Worm (Caenorhabditis elegans) whole organism, L2 larva: ENCODE data around the gene hpo-30.

Source experiments
- C34F6.9 ChIP-seq: fragments of 150-350 bp; optimal IDR thresholded peaks from 2 replicates; lab custom pipeline; 2014; ENCODE audit warnings: missing biosample characterization, missing genetic modification characterization
- F13H6.1 ChIP-seq: sonication (generic microtip); optimal IDR thresholded peaks from 2 replicates; lab custom pipeline; 2016; ENCODE audit warnings: missing genetic modification characterization, missing compliant biosample characterization
- R02D3.7 ChIP-seq: fragments of 150-350 bp; optimal IDR thresholded peaks from 2 replicates; lab custom pipeline; 2014; ENCODE audit warnings: missing biosample characterization, missing genetic modification characterization
- Y55F3AM.14 ChIP-seq: fragments of 200-800 bp; sonication (Bioruptor generic); optimal IDR thresholded peaks from 2 replicates; lab custom pipeline; 2018; ENCODE audit warnings: mild to moderate bottlenecking, missing genetic modification characterization, missing compliant biosample characterization
- ZK546.5 ChIP-seq: sonication (generic microtip); optimal IDR thresholded peaks from 2 replicates; lab custom pipeline; 2017; ENCODE audit warnings: missing biosample characterization, missing genetic modification characterization
- alr-1 ChIP-seq: fragments of 150-350 bp; optimal IDR thresholded peaks from 2 replicates; lab custom pipeline; 2014; ENCODE audit warnings: missing biosample characterization, missing genetic modification characterization
- ama-1 ChIP-seq: fragments of 150-350 bp; optimal IDR thresholded peaks from 2 replicates; lab custom pipeline; 2018; ENCODE audit warnings: inconsistent platforms
- ceh-16 ChIP-seq: fragments of 150-350 bp; optimal IDR thresholded peaks from 2 replicates; lab custom pipeline; 2014; ENCODE audit warnings: missing biosample characterization, missing genetic modification characterization
- crh-2 ChIP-seq: sonication (generic microtip); optimal IDR thresholded peaks from 2 replicates; lab custom pipeline; 2017; ENCODE audit warnings: missing biosample characterization, missing genetic modification characterization
- dmd-4 ChIP-seq: sonication (generic microtip); optimal IDR thresholded peaks from 2 replicates; lab custom pipeline; 2017; ENCODE audit warnings: missing biosample characterization, missing genetic modification characterization
- egl-27 ChIP-seq: sonication (generic microtip); optimal IDR thresholded peaks from 3 replicates; lab custom pipeline; 2017; ENCODE audit warnings: missing biosample characterization, missing genetic modification reagents, missing genetic modification characterization
- elt-1 ChIP-seq: fragments of 150-350 bp; optimal IDR thresholded peaks from 2 replicates; lab custom pipeline; 2014; ENCODE audit warnings: missing biosample characterization, missing genetic modification characterization
- fos-1 ChIP-seq: fragments of 150-350 bp; optimal IDR thresholded peaks from 2 replicates; lab custom pipeline; 2014; ENCODE audit warnings: missing biosample characterization, missing genetic modification characterization
- gmeb-1 ChIP-seq: fragments of 150-350 bp; optimal IDR thresholded peaks from 2 replicates; lab custom pipeline; 2014; ENCODE audit warnings: missing biosample characterization, missing genetic modification characterization
- lin-11 ChIP-seq: fragments of 150-350 bp; sonication (generic microtip); optimal IDR thresholded peaks from 2 replicates; lab custom pipeline; 2014; ENCODE audit warnings: missing biosample characterization, missing genetic modification characterization, inconsistent platforms, mixed read lengths
- lin-13 ChIP-seq: fragments of 150-350 bp; optimal IDR thresholded peaks from 2 replicates; lab custom pipeline; 2014; ENCODE audit warnings: missing biosample characterization, missing genetic modification reagents, missing genetic modification characterization
- lin-39 ChIP-seq: fragments of 150-350 bp; optimal IDR thresholded peaks from 2 replicates; lab custom pipeline; 2014; ENCODE audit warnings: missing biosample characterization, missing genetic modification reagents, missing genetic modification characterization
- lsy-2 ChIP-seq, 2 experiments: fragments of 150-350 bp in 1 of 2; sonication (generic microtip) in 1 of 2; optimal IDR thresholded peaks; 2 replicates each; lab custom pipeline; 2014 to 2017; ENCODE audit warnings: missing biosample characterization in 2 of 2, missing genetic modification characterization in 2 of 2
- mab-5 ChIP-seq: fragments of 150-350 bp; optimal IDR thresholded peaks from 2 replicates; lab custom pipeline; 2014; ENCODE audit warnings: missing biosample characterization, missing genetic modification characterization
- nhr-10 ChIP-seq: sonication (generic microtip); optimal IDR thresholded peaks from 2 replicates; lab custom pipeline; 2017; ENCODE audit warnings: missing biosample characterization, missing genetic modification characterization
- nhr-11 ChIP-seq: fragments of 150-350 bp; optimal IDR thresholded peaks from 2 replicates; lab custom pipeline; 2014; ENCODE audit warnings: missing biosample characterization, missing genetic modification characterization
- nhr-12 ChIP-seq: fragments of 150-350 bp; optimal IDR thresholded peaks from 2 replicates; lab custom pipeline; 2014; ENCODE audit warnings: missing biosample characterization, missing genetic modification characterization
- nhr-129 ChIP-seq: fragments of 150-350 bp; optimal IDR thresholded peaks from 2 replicates; lab custom pipeline; 2014; ENCODE audit warnings: missing biosample characterization, missing genetic modification characterization
- nhr-21 ChIP-seq: fragments of 150-350 bp; optimal IDR thresholded peaks from 2 replicates; lab custom pipeline; 2014; ENCODE audit warnings: missing biosample characterization, missing genetic modification characterization
- nhr-237 ChIP-seq: fragments of 150-350 bp; optimal IDR thresholded peaks from 2 replicates; lab custom pipeline; 2014; ENCODE audit warnings: missing biosample characterization, missing genetic modification characterization
- nhr-25 ChIP-seq: fragments of 150-350 bp; sonication (generic microtip); optimal IDR thresholded peaks from 3 replicates; lab custom pipeline; 2014; ENCODE audit warnings: missing biosample characterization, missing genetic modification characterization
- nhr-77 ChIP-seq: fragments of 150-350 bp; optimal IDR thresholded peaks from 2 replicates; lab custom pipeline; 2014; ENCODE audit warnings: missing biosample characterization, missing genetic modification characterization
- sem-4 ChIP-seq: fragments of 150-350 bp; optimal IDR thresholded peaks from 2 replicates; lab custom pipeline; 2014; ENCODE audit warnings: missing biosample characterization, missing genetic modification reagents, missing genetic modification characterization
- skn-1 ChIP-seq: sonication (generic microtip); optimal IDR thresholded peaks from 2 replicates; lab custom pipeline; 2017; ENCODE audit warnings: missing biosample characterization, missing genetic modification characterization
- sma-3 ChIP-seq: sonication (generic microtip); optimal IDR thresholded peaks from 2 replicates; lab custom pipeline; 2016; ENCODE audit warnings: missing genetic modification reagents, missing genetic modification characterization, missing compliant biosample characterization
- sma-9 ChIP-seq, 2 experiments: fragments of 150-350 bp in 1 of 2; sonication (generic microtip) in 1 of 2; optimal IDR thresholded peaks; 2 replicates each; lab custom pipeline; 2014 to 2016; ENCODE audit warnings: missing genetic modification characterization in 2 of 2, mild to moderate bottlenecking in 1 of 2, missing biosample characterization in 1 of 2, missing compliant biosample characterization in 1 of 2, missing genetic modification reagents in 1 of 2, moderate library complexity in 1 of 2
- snpc-4 ChIP-seq: fragments of 150-350 bp; optimal IDR thresholded peaks from 2 replicates; lab custom pipeline; 2014; ENCODE audit warnings: missing biosample characterization, missing genetic modification characterization
- unc-39 ChIP-seq: fragments of 150-350 bp; optimal IDR thresholded peaks from 2 replicates; lab custom pipeline; 2014; ENCODE audit warnings: missing biosample characterization, missing genetic modification characterization
- unc-55 ChIP-seq: fragments of 150-350 bp; sonication (generic microtip); optimal IDR thresholded peaks from 3 replicates; lab custom pipeline; 2014; ENCODE audit warnings: missing biosample characterization, missing genetic modification reagents, missing genetic modification characterization
- unc-62 ChIP-seq: fragments of 150-350 bp; optimal IDR thresholded peaks from 2 replicates; lab custom pipeline; 2014; ENCODE audit warnings: missing biosample characterization, missing genetic modification reagents, missing genetic modification characterization
- zag-1 ChIP-seq: fragments of 150-350 bp; optimal IDR thresholded peaks from 2 replicates; lab custom pipeline; 2014; ENCODE audit warnings: missing biosample characterization, missing genetic modification characterization
- ztf-1 ChIP-seq: fragments of 200-800 bp; sonication (Bioruptor generic); conservative IDR thresholded peaks from 2 replicates; pipeline ENCODE4 v1.3.6; 2022; ENCODE audit warnings: missing genetic modification characterization, missing compliant biosample characterization
- ztf-11 ChIP-seq: sonication (generic microtip); optimal IDR thresholded peaks from 2 replicates; lab custom pipeline; 2017; ENCODE audit warnings: missing biosample characterization, missing genetic modification characterization
- ztf-4 ChIP-seq: fragments of 150-350 bp; optimal IDR thresholded peaks from 2 replicates; lab custom pipeline; 2014; ENCODE audit warnings: missing biosample characterization, missing genetic modification characterization

Gene hpo-30

ce11 chrV:12326638-12327037, 16.5 kb upstream of the hpo-30 start:
- TF ChIP-seq ztf-4 (tag; lab: Kevin White, UChicago) (no peak), C34F6.9 (tag; lab: Kevin White, UChicago) (peak; percentile 15), nhr-237 (tag; lab: Kevin White, UChicago) (no peak), alr-1 (tag; lab: Kevin White, UChicago) (no peak), mab-5 (tag; lab: Kevin White, UChicago) (peak; percentile 9), unc-55 (GFP tag; lab: Kevin White, UChicago) (peak; percentile 6)
- TF ChIP-seq, all 48 proteins: peak for 3

- TF ChIP-seq nhr-77 (tag; lab: Kevin White, UChicago) (no peak), sma-9 (GFP tag; optimal IDR thresholded peaks at IDR 0.05; lab: Kevin White, UChicago) (peak; percentile 26), sma-9 (tag; optimal IDR thresholded peaks at IDR 0.05; lab: Kevin White, UChicago) (no peak), lsy-2 (tag; optimal IDR thresholded peaks at IDR 0.05; lab: Kevin White, UChicago) (peak in 1 of 2 experiments; percentile 18), nhr-21 (tag; lab: Kevin White, UChicago) (peak; percentile 15), Y55F3AM.14 (no peak)
Observed at ce11 chrV:12320274-12320839, 10.2 kb upstream of the hpo-30 start.

DNA sequence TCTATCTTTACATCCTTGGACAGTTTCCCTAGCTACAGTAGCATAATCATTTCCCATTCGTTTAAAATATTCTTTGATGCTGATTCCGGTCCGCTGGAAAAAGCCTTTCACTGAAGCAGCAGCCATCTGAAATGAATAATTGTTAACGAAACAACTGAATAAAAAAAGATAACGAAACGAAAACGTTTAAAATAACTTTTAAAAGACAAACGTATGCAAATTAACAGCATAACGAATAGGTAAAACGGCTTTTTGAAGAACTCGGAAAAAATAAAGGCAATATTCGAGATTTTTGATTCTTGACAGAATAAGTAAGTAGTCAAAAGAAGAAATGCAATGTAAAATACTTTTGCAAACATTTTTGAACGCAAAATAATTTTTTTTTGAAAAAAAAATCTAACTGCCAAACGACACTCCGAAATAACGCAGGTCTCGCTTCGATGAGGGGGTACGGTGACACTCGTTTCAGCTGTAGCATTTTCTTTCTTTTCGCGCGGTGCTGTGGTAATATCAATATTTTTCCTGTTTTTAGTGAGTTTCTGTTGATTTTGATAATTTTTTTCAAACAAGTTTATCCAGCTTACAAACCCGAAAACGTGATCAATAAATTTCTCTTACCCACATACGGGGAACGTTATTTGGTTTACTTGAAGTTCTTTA, 7.9 kb upstream of the hpo-30 start, which contains the start of the genes R04F11.5 and R04F11.2:
R04F11.5 (minus strand) TSS at position 126 of the 660 bp plus-strand sequence.
R04F11.2 (plus strand) TSS at position 488 of the 660 bp plus-strand sequence.
- peak; percentile 80 for TF ChIP-seq nhr-25
- peak; percentile 95 for TF ChIP-seq unc-55 (GFP tag; lab: Kevin White, UChicago)
- peak; percentile 58 for TF ChIP-seq lin-11 (tag; lab: Kevin White, UChicago)
- TF ChIP-seq sma-9 (GFP tag; optimal IDR thresholded peaks at IDR 0.05; lab: Kevin White, UChicago) = peak; percentile 75
- TF ChIP-seq sma-9 (tag; optimal IDR thresholded peaks at IDR 0.05; lab: Kevin White, UChicago) = no peak
- TF ChIP-seq snpc-4 (tag; lab: Kevin White, UChicago) = peak; percentile 27
- peak; percentile 55 for TF ChIP-seq mab-5 (tag; lab: Kevin White, UChicago)
- peak; percentile 24 for TF ChIP-seq nhr-77 (tag; lab: Kevin White, UChicago)
- TF ChIP-seq ZK546.5 (tag; lab: Kevin White, UChicago) = peak; percentile 23
- TF ChIP-seq lin-13 (GFP tag; lab: Kevin White, UChicago) = peak; percentile 81
- peak; percentile 71 for TF ChIP-seq sma-3 (GFP tag; lab: Kevin White, UChicago)
- TF ChIP-seq gmeb-1 (tag; lab: Kevin White, UChicago) = peak; percentile 83
- TF ChIP-seq dmd-4 (tag; lab: Kevin White, UChicago) = no peak
- peak; percentile 39 for TF ChIP-seq ama-1 (lab: Kevin White, UChicago)
- TF ChIP-seq nhr-129 (tag; lab: Kevin White, UChicago) = peak; percentile 83
- no peak for TF ChIP-seq F13H6.1 (tag; lab: Kevin White, UChicago)
- TF ChIP-seq ztf-4 (tag; lab: Kevin White, UChicago) = peak; percentile 25
- TF ChIP-seq nhr-12 (tag; lab: Kevin White, UChicago) = no peak
- peak; percentile 95 to 99 for TF ChIP-seq lsy-2 (tag; optimal IDR thresholded peaks at IDR 0.05; lab: Kevin White, UChicago)
- TF ChIP-seq crh-2 (tag; lab: Kevin White, UChicago) = peak; percentile 88
- no peak for TF ChIP-seq unc-39 (tag; lab: Kevin White, UChicago)
- peak; percentile 72 for TF ChIP-seq nhr-21 (tag; lab: Kevin White, UChicago)
- TF ChIP-seq nhr-10 (tag; lab: Kevin White, UChicago) = no peak
- TF ChIP-seq sem-4 (tag; lab: Kevin White, UChicago) = peak; percentile 68
- peak; percentile 16 for TF ChIP-seq ceh-16 (tag; lab: Kevin White, UChicago)
- no peak for TF ChIP-seq alr-1 (tag; lab: Kevin White, UChicago)
- no peak for TF ChIP-seq skn-1 (tag; lab: Kevin White, UChicago)
- peak; percentile 72 for TF ChIP-seq fos-1 (tag; lab: Kevin White, UChicago)
- TF ChIP-seq C34F6.9 (tag; lab: Kevin White, UChicago) = peak; percentile 94
- TF ChIP-seq egl-27 = no peak

ce11 chrV:12317080-12317479, 6.9 kb upstream of the hpo-30 start, which contains the start of gene R04F11.3:
Gene R04F11.3 (minus strand): TSS chrV:12317180.
- TF ChIP-seq lin-11 (tag; lab: Kevin White, UChicago) = no peak
- TF ChIP-seq ceh-16 (tag; lab: Kevin White, UChicago) = no peak
- no peak for TF ChIP-seq sma-9 (GFP tag; optimal IDR thresholded peaks at IDR 0.05; lab: Kevin White, UChicago)
- no peak for TF ChIP-seq sma-9 (tag; optimal IDR thresholded peaks at IDR 0.05; lab: Kevin White, UChicago)
- no peak for TF ChIP-seq dmd-4 (tag; lab: Kevin White, UChicago)
- no peak for TF ChIP-seq nhr-11
- no peak for TF ChIP-seq ztf-11 (tag; lab: Kevin White, UChicago)
- TF ChIP-seq unc-55 (GFP tag; lab: Kevin White, UChicago) = no peak
- no peak for TF ChIP-seq ztf-1 (GFP tag; lab: Robert Waterston, UW)
- no peak for TF ChIP-seq lin-39 (tag; lab: Kevin White, UChicago)
- TF ChIP-seq nhr-129 (tag; lab: Kevin White, UChicago) = no peak
- TF ChIP-seq zag-1 (tag; lab: Kevin White, UChicago) = no peak
- TF ChIP-seq elt-1 (tag; lab: Kevin White, UChicago) = no peak
- TF ChIP-seq unc-62 (GFP tag; lab: Kevin White, UChicago) = no peak
- no peak for TF ChIP-seq F13H6.1 (tag; lab: Kevin White, UChicago)
- TF ChIP-seq R02D3.7 (tag; lab: Kevin White, UChicago) = no peak
- TF ChIP-seq nhr-12 (tag; lab: Kevin White, UChicago) = no peak
- TF ChIP-seq crh-2 (tag; lab: Kevin White, UChicago) = no peak
